Worm (Caenorhabditis elegans): ENCODE results near the gene Y38C1AA.6.

Gene Y38C1AA.6

ce11 chrIV:143807-144371 lies 18.7 kb upstream of the Y38C1AA.6 start (continued):
- TF ChIP-seq grh-1 (GFP tag; IDR thresholded peaks at IDR 0.05), result no peak
- TF ChIP-seq hlh-17 (GFP tag; optimal IDR thresholded peaks at IDR 0.05; ENCODE audit: borderline replicate concordance), result no peak
- TF ChIP-seq nhr-20 (tag; optimal IDR thresholded peaks at IDR 0.05), result peak; percentile 55
- TF ChIP-seq C16A3.4 (tag; optimal IDR thresholded peaks at IDR 0.05), result peak; percentile 39
- TF ChIP-seq mef-2 (tag; optimal IDR thresholded peaks at IDR 0.05), result no peak
- peak; percentile 23 to 51 for TF ChIP-seq efl-1 (optimal IDR thresholded peaks at IDR 0.05)
- TF ChIP-seq efl-1 (GFP tag; optimal IDR thresholded peaks at IDR 0.05 in 1 of 2), result peak; percentile 30 to 92
- peak; percentile 39 for TF ChIP-seq fos-1 (tag; optimal IDR thresholded peaks at IDR 0.05)
- TF ChIP-seq snpc-4 (tag; optimal IDR thresholded peaks at IDR 0.05), result no peak
- TF ChIP-seq lir-3 (tag; optimal IDR thresholded peaks at IDR 0.05; ENCODE audit: poor library complexity), result no peak
- TF ChIP-seq unc-130 (tag; optimal IDR thresholded peaks at IDR 0.05), result peak; percentile 74
- peak; percentile 4 for TF ChIP-seq pax-3 (tag; optimal IDR thresholded peaks at IDR 0.05)
- TF ChIP-seq hlh-4 (tag; optimal IDR thresholded peaks at IDR 0.05), result no peak
- no peak for TF ChIP-seq sup-37 (GFP tag; optimal IDR thresholded peaks at IDR 0.05)
- TF ChIP-seq unc-98 (GFP tag; IDR thresholded peaks at IDR 0.05), result no peak
- TF ChIP-seq irx-1 (tag; optimal IDR thresholded peaks at IDR 0.05), result no peak
- peak; percentile 60 to 68 for TF ChIP-seq lsy-2 (tag; optimal IDR thresholded peaks at IDR 0.05)
- peak; percentile 77 for TF ChIP-seq lin-14 (GFP tag; optimal IDR thresholded peaks at IDR 0.05)
- TF ChIP-seq nhr-76 (tag; optimal IDR thresholded peaks at IDR 0.05), result no peak
- TF ChIP-seq nhr-28 (tag; optimal IDR thresholded peaks at IDR 0.05), result no peak
- TF ChIP-seq nhr-47 (tag; optimal IDR thresholded peaks at IDR 0.05), result peak; percentile 73
- TF ChIP-seq ama-1 (optimal IDR thresholded peaks at IDR 0.05), result no peak
- peak; percentile 53 to 79 for TF ChIP-seq lin-35 (GFP tag; optimal IDR thresholded peaks at IDR 0.05)
- no peak for TF ChIP-seq vab-15 (tag; optimal IDR thresholded peaks at IDR 0.05)
- TF ChIP-seq mab-9 (GFP tag; IDR thresholded peaks at IDR 0.05), result no peak
- TF ChIP-seq aha-1 (tag; optimal IDR thresholded peaks at IDR 0.05), result no peak
- TF ChIP-seq fkh-10 (GFP tag; optimal IDR thresholded peaks at IDR 0.05), result peak; percentile 39
- no peak for TF ChIP-seq nhr-237 (tag; optimal IDR thresholded peaks at IDR 0.05)
- no peak for TF ChIP-seq nhr-84 (tag; optimal IDR thresholded peaks at IDR 0.05)
- no peak for TF ChIP-seq lin-39 (tag; optimal IDR thresholded peaks at IDR 0.05)
- TF ChIP-seq elt-2 (tag; optimal IDR thresholded peaks at IDR 0.05), result no peak
- TF ChIP-seq blmp-1 (tag; optimal IDR thresholded peaks at IDR 0.05), result no peak
- TF ChIP-seq nhr-12 (tag; optimal IDR thresholded peaks at IDR 0.05), result no peak

- TF ChIP-seq nhr-71 (tag; optimal IDR thresholded peaks at IDR 0.05), result no peak
- TF ChIP-seq nhr-11 (tag; optimal IDR thresholded peaks at IDR 0.05), result no peak
- no peak for TF ChIP-seq lin-13 (GFP tag; optimal IDR thresholded peaks at IDR 0.05)
- no peak for TF ChIP-seq snu-23 (GFP tag; optimal IDR thresholded peaks at IDR 0.05)
- no peak for TF ChIP-seq nhr-19 (GFP tag; conservative IDR thresholded peaks at IDR 0.05)
Measured at ce11 chrIV:147819-148218, 14.8 kb upstream of the Y38C1AA.6 start, which contains the start of gene col-99. Gene col-99, minus strand, starts transcription at chrIV:147919.

- TF ChIP-seq ceh-90 (tag; optimal IDR thresholded peaks at IDR 0.05), result no peak
- TF ChIP-seq blmp-1 (tag; optimal IDR thresholded peaks at IDR 0.05), result peak; percentile 5
Measured at ce11 chrIV:148756-149155, 13.9 kb upstream of the Y38C1AA.6 start.

ce11 chrIV:149794-150193 lies 12.8 kb upstream of the Y38C1AA.6 start:
- no peak for TF ChIP-seq lin-13 (GFP tag; optimal IDR thresholded peaks at IDR 0.05)
- no peak for TF ChIP-seq hlh-4 (tag; optimal IDR thresholded peaks at IDR 0.05)
- TF ChIP-seq unc-98 (GFP tag; IDR thresholded peaks at IDR 0.05), result no peak
- no peak for TF ChIP-seq fos-1 (tag; optimal IDR thresholded peaks at IDR 0.05)
- no peak for TF ChIP-seq elt-3 (tag; optimal IDR thresholded peaks at IDR 0.05)
- no peak for TF ChIP-seq nhr-19 (GFP tag; conservative IDR thresholded peaks at IDR 0.05)
- TF ChIP-seq ets-5 (GFP tag; IDR thresholded peaks at IDR 0.05), result no peak
- TF ChIP-seq ceh-82 (tag; optimal IDR thresholded peaks at IDR 0.05), result no peak
- no peak for TF ChIP-seq snu-23 (GFP tag; optimal IDR thresholded peaks at IDR 0.05)
- TF ChIP-seq tlp-1 (tag; optimal IDR thresholded peaks at IDR 0.05), result no peak
- TF ChIP-seq efl-3 (GFP tag; optimal IDR thresholded peaks at IDR 0.05), result no peak
- TF ChIP-seq mep-1 (tag; optimal IDR thresholded peaks at IDR 0.05), result no peak
- TF ChIP-seq egl-13 (tag; optimal IDR thresholded peaks at IDR 0.05), result no peak

Data from whole organism, L1 larva.